Fruit fly (Drosophila melanogaster) Kc167 (cell line): ENCODE data around the gene CG43121.

Experiments used
- Myc ChIP-seq: fragments of >200 bp; optimal IDR thresholded peaks from 2 replicates; lab custom pipeline; 2017; ENCODE audit warnings: missing external identifiers
- Sin3A ChIP-seq: fragments of >200 bp; optimal IDR thresholded peaks from 2 replicates; lab custom pipeline; 2018; ENCODE audit warnings: missing external identifiers
- h ChIP-seq: fragments of >200 bp; optimal IDR thresholded peaks from 3 replicates; lab custom pipeline; 2018; ENCODE audit warnings: missing external identifiers
- insv ChIP-seq: fragments of >200 bp; optimal IDR thresholded peaks from 3 replicates; lab custom pipeline; 2018; ENCODE audit warnings: missing external identifiers
- psq ChIP-seq: fragments of >200 bp; optimal IDR thresholded peaks from 2 replicates; lab custom pipeline; 2017; ENCODE audit warnings: missing external identifiers
- ttk ChIP-seq: sonication (Bioruptor generic); optimal IDR thresholded peaks from 2 replicates; lab custom pipeline; 2017; ENCODE audit warnings: missing external identifiers

The CG43121 gene

dm6 chr3L:14636740-14637189 is 35.5 kb downstream of the CG43121 start:
- TF ChIP-seq psq (lab: Kevin White, UChicago), result no peak
- TF ChIP-seq h (lab: Kevin White, UChicago), result no peak
- TF ChIP-seq Myc, result no peak
- no peak for TF ChIP-seq insv (lab: Kevin White, UChicago)
- TF ChIP-seq ttk, result no peak
- no peak for TF ChIP-seq Sin3A (lab: Kevin White, UChicago)

dm6 chr3L:14635564-14635937 is 36.7 kb downstream of the CG43121 start:
- TF ChIP-seq h (lab: Kevin White, UChicago), result no peak
- TF ChIP-seq Sin3A (lab: Kevin White, UChicago), result no peak
- no peak for TF ChIP-seq psq (lab: Kevin White, UChicago)
- no peak for TF ChIP-seq Myc
- TF ChIP-seq ttk, result no peak
- TF ChIP-seq insv (lab: Kevin White, UChicago), result no peak

dm6 chr3L:14634773-14635563 is 37.3 kb downstream of the CG43121 start:
- TF ChIP-seq psq (lab: Kevin White, UChicago) (no peak), Sin3A (lab: Kevin White, UChicago) (no peak), h (lab: Kevin White, UChicago) (no peak), Myc (no peak), ttk (no peak), insv (lab: Kevin White, UChicago) (no peak)

- no peak for TF ChIP-seq Sin3A (lab: Kevin White, UChicago)
- no peak for TF ChIP-seq insv (lab: Kevin White, UChicago)
- TF ChIP-seq psq (lab: Kevin White, UChicago), result no peak
- no peak for TF ChIP-seq Myc
- no peak for TF ChIP-seq ttk
- TF ChIP-seq h (lab: Kevin White, UChicago), result no peak
Measured at dm6 chr3L:14634019-14634772, 38.0 kb downstream of the CG43121 start.

dm6 chr3L:14632908-14633307 is 39.3 kb downstream of the CG43121 start:
- TF ChIP-seq Myc, result no peak
- no peak for TF ChIP-seq Sin3A (lab: Kevin White, UChicago)
- no peak for TF ChIP-seq ttk
- no peak for TF ChIP-seq h (lab: Kevin White, UChicago)
- TF ChIP-seq psq (lab: Kevin White, UChicago), result no peak

dm6 chr3L:14631964-14632758 is 40.1 kb downstream of the CG43121 start, which contains the start of the genes RecQ5 and dlp:
Gene RecQ5, minus strand, starts transcription at chr3L:14632077.
Gene dlp, plus strand, starts transcription at chr3L:14632601.
- no peak for TF ChIP-seq ttk
- TF ChIP-seq insv (lab: Kevin White, UChicago), result no peak
- TF ChIP-seq h (lab: Kevin White, UChicago), result no peak
- TF ChIP-seq Myc, result no peak

- no peak for TF ChIP-seq psq (lab: Kevin White, UChicago)
- TF ChIP-seq ttk, result no peak
- no peak for TF ChIP-seq h (lab: Kevin White, UChicago)
- TF ChIP-seq insv (lab: Kevin White, UChicago), result no peak
- TF ChIP-seq Sin3A (lab: Kevin White, UChicago), result no peak
- no peak for TF ChIP-seq Myc
Measured at dm6 chr3L:14625568-14625996, 46.7 kb downstream of the CG43121 start.

dm6 chr3L:14624425-14625309 is 47.6 kb downstream of the CG43121 start:
- TF ChIP-seq h (lab: Kevin White, UChicago) (no peak), insv (lab: Kevin White, UChicago) (no peak), Myc (no peak), psq (lab: Kevin White, UChicago) (no peak), Sin3A (lab: Kevin White, UChicago) (no peak), ttk (no peak)

dm6 chr3L:14622457-14622899 is 49.8 kb downstream of the CG43121 start, which contains the start of gene CG9628:
Gene CG9628, plus strand, starts transcription at chr3L:14622796.
- TF ChIP-seq psq (lab: Kevin White, UChicago) (no peak), Myc (no peak), Sin3A (lab: Kevin White, UChicago) (no peak), ttk (no peak), h (lab: Kevin White, UChicago) (no peak), insv (lab: Kevin White, UChicago) (no peak)
